Worm (Caenorhabditis elegans) whole organism, young adult: Measurements from ENCODE around the gene glb-22.

ENCODE experiments used
- B0019.2 ChIP-seq: fragments of 200-800 bp; sonication (Bioruptor generic); conservative IDR thresholded peaks from 2 replicates; pipeline ENCODE4 v1.3.6; 2022; ENCODE audit warnings: missing genetic modification reagents, missing genetic modification characterization, missing compliant biosample characterization
- B0261.1 ChIP-seq: sonication (generic microtip); optimal IDR thresholded peaks from 2 replicates; lab custom pipeline; 2016; ENCODE audit warnings: mild to moderate bottlenecking, missing genetic modification characterization, moderate library complexity, missing compliant biosample characterization
- C06A6.2 ChIP-seq: fragments of 200-800 bp; sonication (Bioruptor generic); conservative IDR thresholded peaks from 2 replicates; pipeline ENCODE4 v1.3.6; 2022; ENCODE audit warnings: missing genetic modification characterization, missing compliant biosample characterization
- D2030.7 ChIP-seq: fragments of 200-800 bp; sonication (Bioruptor generic); IDR thresholded peaks from 2 replicates; pipeline ENCODE4 v1.3.6; 2022; ENCODE audit warnings: missing genetic modification reagents, missing genetic modification characterization, missing compliant biosample characterization
- F33H1.4 ChIP-seq: fragments of 200-800 bp; sonication (Bioruptor generic); IDR thresholded peaks from 2 replicates; pipeline ENCODE4 v1.3.6; 2022; ENCODE audit warnings: missing genetic modification reagents, missing genetic modification characterization, missing compliant biosample characterization
- F49E8.2 ChIP-seq: sonication (generic microtip); optimal IDR thresholded peaks from 3 replicates; lab custom pipeline; 2017; ENCODE audit warnings: missing genetic modification characterization, mild to moderate bottlenecking, missing compliant biosample characterization, antibody characterized with exemption, moderate library complexity; ENCODE audit not compliant: insufficient read depth
- K11D2.4 ChIP-seq: fragments of 200-800 bp; sonication (Bioruptor generic); IDR thresholded peaks from 2 replicates; pipeline ENCODE4 v1.3.6; 2022; ENCODE audit warnings: missing genetic modification reagents, missing genetic modification characterization, missing compliant biosample characterization
- Y95B8A.8 ChIP-seq: fragments of 200-800 bp; sonication (Bioruptor generic); IDR thresholded peaks from 2 replicates; pipeline ENCODE4 v1.3.6; 2022; ENCODE audit warnings: missing genetic modification reagents, missing genetic modification characterization, missing compliant biosample characterization
- ZK185.1 ChIP-seq: sonication (generic microtip); optimal IDR thresholded peaks from 2 replicates; lab custom pipeline; 2016; ENCODE audit warnings: mild to moderate bottlenecking, missing genetic modification characterization, missing compliant biosample characterization; ENCODE audit not compliant: poor library complexity, severe bottlenecking
- ama-1 ChIP-seq, 3 experiments: fragments of 150-350 bp in 1 of 3; sonication (generic microtip) in 2 of 3; optimal IDR thresholded peaks; 2 replicates each; lab custom pipeline; 2014 to 2018; ENCODE audit warnings: missing biosample characterization in 2 of 3, missing genetic modification characterization in 2 of 3, missing genetic modification reagents in 2 of 3
- aptf-2 ChIP-seq: fragments of 200-800 bp; sonication (Bioruptor generic); conservative IDR thresholded peaks from 2 replicates; pipeline ENCODE4 v1.3.6; 2022; ENCODE audit warnings: missing genetic modification reagents, missing genetic modification characterization, missing compliant biosample characterization
- atf-7 ChIP-seq: sonication (generic microtip); optimal IDR thresholded peaks from 2 replicates; lab custom pipeline; 2017; ENCODE audit warnings: mild to moderate bottlenecking, missing genetic modification characterization, missing compliant biosample characterization
- athp-1 ChIP-seq: sonication (generic microtip); optimal IDR thresholded peaks from 2 replicates; lab custom pipeline; 2017; ENCODE audit warnings: mild to moderate bottlenecking, missing genetic modification characterization, missing compliant biosample characterization
- attf-6 ChIP-seq: fragments of 200-800 bp; sonication (Bioruptor generic); IDR thresholded peaks from 2 replicates; pipeline ENCODE4 v1.3.6; 2022; ENCODE audit warnings: missing genetic modification reagents, missing genetic modification characterization, missing compliant biosample characterization
- bed-2 ChIP-seq: fragments of 200-800 bp; sonication (Bioruptor generic); IDR thresholded peaks from 2 replicates; pipeline ENCODE4 v1.3.6; 2022; ENCODE audit warnings: missing genetic modification reagents, missing genetic modification characterization, missing compliant biosample characterization
- ceh-27 ChIP-seq: fragments of 200-800 bp; sonication (Bioruptor generic); optimal IDR thresholded peaks from 2 replicates; lab custom pipeline; 2018; ENCODE audit warnings: mild to moderate bottlenecking, missing genetic modification characterization, moderate library complexity, missing compliant biosample characterization
- ceh-40 ChIP-seq: fragments of 200-800 bp; sonication (Bioruptor generic); IDR thresholded peaks from 2 replicates; pipeline ENCODE4 v1.3.6; 2022; ENCODE audit warnings: missing genetic modification characterization, missing compliant biosample characterization
- ceh-91 ChIP-seq: fragments of 200-800 bp; sonication (Bioruptor generic); IDR thresholded peaks from 2 replicates; pipeline ENCODE4 v1.3.6; 2022; ENCODE audit warnings: missing genetic modification reagents, missing genetic modification characterization, missing compliant biosample characterization
- chd-7 ChIP-seq: sonication (generic microtip); optimal IDR thresholded peaks from 2 replicates; lab custom pipeline; 2016; ENCODE audit warnings: mild to moderate bottlenecking, missing genetic modification characterization, moderate library complexity, missing compliant biosample characterization
- dpl-1 ChIP-seq: fragments of 150-350 bp; optimal IDR thresholded peaks from 2 replicates; lab custom pipeline; 2014; ENCODE audit warnings: missing biosample characterization, missing genetic modification reagents, missing genetic modification characterization
- efl-1 ChIP-seq: fragments of 150-350 bp; optimal IDR thresholded peaks from 2 replicates; lab custom pipeline; 2014; ENCODE audit warnings: missing biosample characterization, missing genetic modification reagents, missing genetic modification characterization
- egl-44 ChIP-seq: fragments of 200-800 bp; sonication (Bioruptor generic); IDR thresholded peaks from 2 replicates; pipeline ENCODE4 v1.3.6; 2022; ENCODE audit warnings: missing genetic modification reagents, missing genetic modification characterization, missing compliant biosample characterization
- gei-17 ChIP-seq: fragments of 200-800 bp; sonication (Bioruptor generic); optimal IDR thresholded peaks from 2 replicates; lab custom pipeline; 2018; ENCODE audit warnings: mild to moderate bottlenecking, missing genetic modification characterization, missing compliant biosample characterization
- him-1 ChIP-seq: sonication (generic microtip); optimal IDR thresholded peaks from 2 replicates; lab custom pipeline; 2016; ENCODE audit warnings: missing genotype, missing genetic modification reagents, missing genetic modification characterization, missing compliant biosample characterization
- hlh-12 ChIP-seq: sonication (generic microtip); optimal IDR thresholded peaks from 2 replicates; lab custom pipeline; 2016; ENCODE audit warnings: missing genetic modification characterization, missing compliant biosample characterization
- hsf-1 ChIP-seq: fragments of 200-800 bp; sonication (Bioruptor generic); IDR thresholded peaks from 2 replicates; pipeline ENCODE4 v1.3.6; 2022; ENCODE audit warnings: missing genetic modification reagents, missing genetic modification characterization, missing compliant biosample characterization
- let-526 ChIP-seq: fragments of 200-800 bp; sonication (Bioruptor generic); IDR thresholded peaks from 2 replicates; pipeline ENCODE4 v1.3.6; 2022; ENCODE audit warnings: missing genetic modification reagents, missing genetic modification characterization, missing compliant biosample characterization
- lin-26 ChIP-seq: fragments of 200-800 bp; sonication (Bioruptor generic); IDR thresholded peaks from 2 replicates; pipeline ENCODE4 v1.3.6; 2022; ENCODE audit warnings: missing genetic modification reagents, missing genetic modification characterization, missing compliant biosample characterization
- lsl-1 ChIP-seq: fragments of 200-800 bp; sonication (Bioruptor generic); optimal IDR thresholded peaks from 2 replicates; lab custom pipeline; 2018; ENCODE audit warnings: mild to moderate bottlenecking, missing genetic modification characterization, moderate library complexity, missing compliant biosample characterization
- madf-10 ChIP-seq: sonication (generic microtip); optimal IDR thresholded peaks from 2 replicates; lab custom pipeline; 2016; ENCODE audit warnings: mild to moderate bottlenecking, missing genetic modification characterization, missing compliant biosample characterization
- madf-6 ChIP-seq: fragments of 200-800 bp; sonication (Bioruptor generic); IDR thresholded peaks from 2 replicates; pipeline ENCODE4 v1.3.6; 2022; ENCODE audit warnings: missing genetic modification reagents, missing genetic modification characterization, missing compliant biosample characterization
- madf-8 ChIP-seq: fragments of 200-800 bp; sonication (Bioruptor generic); conservative IDR thresholded peaks from 2 replicates; pipeline ENCODE4 v1.3.6; 2022; ENCODE audit warnings: missing genetic modification reagents, missing genetic modification characterization, missing compliant biosample characterization
- mcd-1 ChIP-seq: fragments of 200-800 bp; sonication (Bioruptor generic); IDR thresholded peaks from 2 replicates; pipeline ENCODE4 v1.3.6; 2022; ENCODE audit warnings: missing genetic modification reagents, missing genetic modification characterization, missing compliant biosample characterization
- mes-4 ChIP-seq: sonication (generic microtip); optimal IDR thresholded peaks from 2 replicates; lab custom pipeline; 2016; ENCODE audit warnings: missing genotype, missing genetic modification characterization, missing compliant biosample characterization
- nfya-1 ChIP-seq: sonication (generic microtip); optimal IDR thresholded peaks from 2 replicates; lab custom pipeline; 2017; ENCODE audit warnings: antibody characterized with exemption, missing compliant biosample characterization, missing genetic modification characterization, borderline replicate concordance; ENCODE audit not compliant: insufficient read depth
- nfya-2 ChIP-seq: fragments of 200-800 bp; sonication (Bioruptor generic); IDR thresholded peaks from 2 replicates; pipeline ENCODE4 v1.3.6; 2022; ENCODE audit warnings: missing genetic modification reagents, missing genetic modification characterization, missing compliant biosample characterization
- nfyb-1 ChIP-seq: fragments of 200-800 bp; sonication (Bioruptor generic); IDR thresholded peaks from 2 replicates; pipeline ENCODE4 v1.3.6; 2022; ENCODE audit warnings: missing genetic modification reagents, missing genetic modification characterization, missing compliant biosample characterization
- nhr-120 ChIP-seq: fragments of 200-800 bp; sonication (Bioruptor generic); IDR thresholded peaks from 2 replicates; pipeline ENCODE4 v1.3.6; 2022; ENCODE audit warnings: missing genetic modification characterization, missing compliant biosample characterization
- repo-1 ChIP-seq: sonication (generic microtip); optimal IDR thresholded peaks from 2 replicates; lab custom pipeline; 2017; ENCODE audit warnings: mild to moderate bottlenecking, missing genetic modification characterization, missing compliant biosample characterization
- tbp1 ChIP-seq: fragments of 200-800 bp; sonication (Bioruptor generic); optimal IDR thresholded peaks from 2 replicates; lab custom pipeline; 2018; ENCODE audit warnings: mild to moderate bottlenecking, missing genetic modification characterization, missing compliant biosample characterization
- tbx-9 ChIP-seq: sonication (generic microtip); optimal IDR thresholded peaks from 2 replicates; lab custom pipeline; 2016; ENCODE audit warnings: borderline replicate concordance, missing genetic modification characterization, inconsistent platforms, missing compliant biosample characterization
- unc-130 ChIP-seq: sonication (generic microtip); optimal IDR thresholded peaks from 2 replicates; lab custom pipeline; 2016; ENCODE audit warnings: missing genetic modification reagents, missing genetic modification characterization, missing compliant biosample characterization
- unc-62 ChIP-seq: fragments of 150-350 bp; optimal IDR thresholded peaks from 2 replicates; lab custom pipeline; 2014; ENCODE audit warnings: missing biosample characterization, missing genetic modification reagents, missing genetic modification characterization
- ztf-26 ChIP-seq: sonication (generic microtip); optimal IDR thresholded peaks from 2 replicates; lab custom pipeline; 2017; ENCODE audit warnings: missing genetic modification characterization, missing compliant biosample characterization
- ztf-28 ChIP-seq: fragments of 200-800 bp; sonication (Bioruptor generic); IDR thresholded peaks from 2 replicates; pipeline ENCODE4 v1.3.6; 2022; ENCODE audit warnings: missing genetic modification reagents, missing genetic modification characterization, missing compliant biosample characterization
- ztf-6 ChIP-seq: fragments of 200-800 bp; sonication (Bioruptor generic); IDR thresholded peaks from 2 replicates; pipeline ENCODE4 v1.3.6; 2022; ENCODE audit warnings: missing genetic modification reagents, missing genetic modification characterization, missing compliant biosample characterization

Gene glb-22

DNA sequence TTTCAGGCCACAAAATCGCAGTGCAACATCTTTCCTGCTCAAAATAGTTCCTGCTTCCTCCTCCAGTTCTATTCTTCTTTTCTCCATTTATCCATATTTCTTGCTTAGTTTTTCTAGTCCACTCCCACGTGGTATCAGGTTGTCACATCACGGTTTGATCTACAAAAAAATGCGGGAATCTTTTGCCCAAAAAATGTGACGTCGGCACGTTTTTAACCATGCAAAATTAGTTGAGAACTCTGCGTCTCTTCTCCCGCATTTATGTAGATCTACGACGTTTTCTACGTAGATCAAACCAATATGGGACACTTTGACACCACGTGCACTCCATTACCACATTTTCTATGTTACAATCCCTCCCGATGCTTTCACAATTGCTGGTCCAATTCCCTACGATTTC is 41.9 kb downstream of the glb-22 start (continued):
- TF ChIP-seq atf-7 (tag; lab: Kevin White, UChicago) = no peak
- TF ChIP-seq efl-1 (GFP tag; lab: Kevin White, UChicago) = peak; percentile 45
- TF ChIP-seq B0261.1 = no peak
- TF ChIP-seq madf-10 (tag; lab: Kevin White, UChicago) = no peak
- TF ChIP-seq F33H1.4 (GFP tag; lab: Robert Waterston, UW) = 0 out of 2 replicates have a peak, but pooled peaks have one; percentile 28
- no peak for TF ChIP-seq Y95B8A.8 (GFP tag; lab: Robert Waterston, UW)
- TF ChIP-seq athp-1 (tag; lab: Kevin White, UChicago) = no peak
- TF ChIP-seq hsf-1 (GFP tag; lab: Robert Waterston, UW) = no peak
- no peak for TF ChIP-seq nfya-2 (GFP tag; lab: Robert Waterston, UW)
- no peak for TF ChIP-seq ztf-28
- TF ChIP-seq tbx-9 = no peak
- TF ChIP-seq mes-4 (tag; lab: Kevin White, UChicago) = no peak
- TF ChIP-seq nfyb-1 = no peak
- no peak for TF ChIP-seq gei-17 (GFP tag; lab: Kevin White, UChicago)
- TF ChIP-seq tbp1 (GFP tag; lab: Kevin White, UChicago) = no peak
- TF ChIP-seq ceh-27 (GFP tag; lab: Kevin White, UChicago) = no peak
- no peak for TF ChIP-seq C06A6.2
- no peak for TF ChIP-seq unc-130 (GFP tag; lab: Kevin White, UChicago)
- no peak for TF ChIP-seq egl-44

DNA sequence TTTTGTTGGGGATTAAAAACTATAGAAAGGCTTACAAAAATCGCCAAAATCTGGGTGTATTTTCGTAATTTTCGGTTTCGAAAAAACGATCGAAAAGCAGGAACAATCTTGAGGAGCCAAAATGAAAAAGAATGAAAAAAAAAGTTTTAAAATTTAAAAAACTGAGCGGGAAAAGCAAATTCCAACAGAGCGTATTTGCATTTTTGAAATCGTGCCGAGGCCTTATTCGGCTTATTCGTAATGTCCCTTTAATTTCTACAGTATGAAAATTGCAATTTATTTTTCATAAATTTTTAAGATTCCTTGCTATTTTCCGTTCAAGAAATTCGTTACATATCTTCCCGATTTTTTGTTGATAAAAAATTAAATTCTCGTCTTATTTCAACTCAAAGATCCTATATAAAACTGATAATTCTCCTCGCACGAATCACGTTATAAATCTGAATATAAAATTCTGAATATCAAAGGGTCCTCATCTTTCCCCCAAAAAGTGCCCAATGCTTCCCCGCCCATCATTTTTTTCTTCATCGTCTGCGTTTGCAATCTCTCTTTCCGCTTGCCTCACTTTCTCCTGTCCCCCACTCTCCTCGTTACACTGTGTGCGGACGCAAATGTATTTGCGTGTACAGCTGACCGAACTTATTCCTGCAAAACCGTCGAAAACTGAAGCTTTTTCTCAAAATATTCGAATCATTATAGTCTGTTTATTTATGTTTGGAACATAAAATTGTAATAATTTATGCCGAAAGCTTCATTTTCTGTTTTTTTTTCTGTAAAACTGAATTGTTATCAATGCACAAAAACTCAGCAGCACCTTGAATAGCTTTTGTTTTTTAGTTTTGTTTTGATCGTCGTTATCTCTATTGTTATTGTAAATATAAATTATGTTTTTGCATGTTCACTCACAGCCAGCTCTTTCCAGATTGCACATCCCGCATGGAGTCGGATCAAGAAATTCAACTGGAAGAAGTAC is 46.0 kb downstream of the glb-22 start, which contains the start of the genes rfc-1 and pmp-3:
rfc-1 (minus strand) TSS at position 163 of the 973 bp plus-strand sequence.
pmp-3 (plus strand) TSS at position 923 of the 973 bp plus-strand sequence.
- TF ChIP-seq nhr-120 (GFP tag; lab: Robert Waterston, UW) = no peak
- peak; percentile 76 for TF ChIP-seq ceh-91
- no peak for TF ChIP-seq B0019.2 (GFP tag; lab: Robert Waterston, UW)
- no peak for TF ChIP-seq bed-2 (GFP tag; lab: Robert Waterston, UW)
- TF ChIP-seq aptf-2 (GFP tag; lab: Robert Waterston, UW) = no peak
- TF ChIP-seq tbp1 (GFP tag; lab: Kevin White, UChicago) = no peak
- no peak for TF ChIP-seq chd-7 (tag; lab: Kevin White, UChicago)
- no peak for TF ChIP-seq repo-1
- no peak for TF ChIP-seq nfya-1 (tag; lab: Kevin White, UChicago)
- peak; percentile 87 for TF ChIP-seq lsl-1 (GFP tag; lab: Kevin White, UChicago)
- no peak for TF ChIP-seq egl-44
- no peak for TF ChIP-seq mes-4 (tag; lab: Kevin White, UChicago)
- no peak for TF ChIP-seq ama-1 (optimal IDR thresholded peaks at IDR 0.05; lab: Kevin White, UChicago)
- TF ChIP-seq ama-1 (GFP tag; optimal IDR thresholded peaks at IDR 0.05; lab: Kevin White, UChicago) = no peak
- no peak for TF ChIP-seq ztf-6
- TF ChIP-seq D2030.7 (GFP tag; lab: Robert Waterston, UW) = peak; percentile 74; the same call in 1 of the 2 replicates
- no peak for TF ChIP-seq nfya-2 (GFP tag; lab: Robert Waterston, UW)
- TF ChIP-seq ZK185.1 (tag; lab: Kevin White, UChicago) = no peak
- TF ChIP-seq F49E8.2 (tag; lab: Kevin White, UChicago) = peak; percentile 69
- peak; percentile 81 for TF ChIP-seq mcd-1 (GFP tag; lab: Robert Waterston, UW)
- no peak for TF ChIP-seq hlh-12 (tag; lab: Kevin White, UChicago)
- TF ChIP-seq unc-62 (GFP tag; lab: Kevin White, UChicago) = no peak
- TF ChIP-seq dpl-1 (GFP tag; lab: Kevin White, UChicago) = peak; percentile 74
- TF ChIP-seq madf-6 (GFP tag; lab: Robert Waterston, UW) = peak; percentile 88
- no peak for TF ChIP-seq lin-26 (GFP tag; lab: Robert Waterston, UW)
- TF ChIP-seq attf-6 (GFP tag; lab: Robert Waterston, UW) = no peak
- no peak for TF ChIP-seq ceh-40
- TF ChIP-seq ztf-26 = no peak
- peak; percentile 25 for TF ChIP-seq him-1 (tag; lab: Kevin White, UChicago)
- no peak for TF ChIP-seq K11D2.4
- peak; percentile 78 for TF ChIP-seq madf-8 (GFP tag; lab: Robert Waterston, UW)
- TF ChIP-seq let-526 (GFP tag; lab: Robert Waterston, UW) = no peak
